Fruit fly (Drosophila melanogaster): ENCODE data around the gene Gr8a.

The Gr8a gene

dm6 chrX:9255964-9256520 lies 29.1 kb downstream of the Gr8a start, which contains the start of gene ric8a (continued):
- no peak for TF ChIP-seq p53 (GFP tag; optimal IDR thresholded peaks at IDR 0.05)
- TF ChIP-seq sima (GFP tag; optimal IDR thresholded peaks at IDR 0.05), result no peak
- no peak for TF ChIP-seq sr (GFP tag; IDR thresholded peaks at IDR 0.05)
- no peak for TF ChIP-seq bowl (GFP tag; IDR thresholded peaks at IDR 0.05)
- TF ChIP-seq klu (GFP tag; IDR thresholded peaks at IDR 0.05), result no peak
- TF ChIP-seq slp2 (GFP tag; optimal IDR thresholded peaks at IDR 0.05), result no peak
- no peak for TF ChIP-seq CG18764 (GFP tag; optimal IDR thresholded peaks at IDR 0.05)
- TF ChIP-seq abd-A (tag; optimal IDR thresholded peaks at IDR 0.05), result no peak
- TF ChIP-seq CG8388 (GFP tag; optimal IDR thresholded peaks at IDR 0.05), result no peak
- TF ChIP-seq mam (GFP tag; optimal IDR thresholded peaks at IDR 0.05), result no peak
- TF ChIP-seq CG12659 (GFP tag; optimal IDR thresholded peaks at IDR 0.05), result peak; percentile 30
- TF ChIP-seq CG17385 (GFP tag; optimal IDR thresholded peaks at IDR 0.05), result no peak
- no peak for TF ChIP-seq D19B (GFP tag; optimal IDR thresholded peaks at IDR 0.05)
- TF ChIP-seq CoRest (tag; optimal IDR thresholded peaks at IDR 0.05), result peak; percentile 36
- no peak for TF ChIP-seq CG12236 (GFP tag; optimal IDR thresholded peaks at IDR 0.05)
- TF ChIP-seq Dp (GFP tag; optimal IDR thresholded peaks at IDR 0.05), result peak; percentile 30
- TF ChIP-seq HmgD (GFP tag; optimal IDR thresholded peaks at IDR 0.05), result no peak
- TF ChIP-seq CG32767 (GFP tag; IDR thresholded peaks at IDR 0.05), result no peak
- TF ChIP-seq Sin3A (optimal IDR thresholded peaks at IDR 0.05), result peak; percentile 8
- TF ChIP-seq CG8944 (GFP tag; optimal IDR thresholded peaks at IDR 0.05), result no peak
- TF ChIP-seq TFAM (GFP tag; optimal IDR thresholded peaks at IDR 0.05), result no peak
- peak; percentile 35 for TF ChIP-seq CG8924 (tag; optimal IDR thresholded peaks at IDR 0.05)
- peak; percentile 75 for TF ChIP-seq vnd (GFP tag; IDR thresholded peaks at IDR 0.05; ENCODE audit: partially characterized antibody)
- TF ChIP-seq ranshi (GFP tag; IDR thresholded peaks at IDR 0.05), result no peak
- TF ChIP-seq CG11560 (tag; IDR thresholded peaks at IDR 0.05), result no peak
- TF ChIP-seq cwo (GFP tag; optimal IDR thresholded peaks at IDR 0.05), result no peak
- no peak for TF ChIP-seq CG4854 (GFP tag; optimal IDR thresholded peaks at IDR 0.05)
- no peak for TF ChIP-seq CG16863 (GFP tag; optimal IDR thresholded peaks at IDR 0.05)
- no peak for TF ChIP-seq CG10543 (GFP tag; optimal IDR thresholded peaks at IDR 0.05)
- no peak for TF ChIP-seq CG14667 (GFP tag; IDR thresholded peaks at IDR 0.05)
- TF ChIP-seq kah (GFP tag; optimal IDR thresholded peaks at IDR 0.05), result no peak
- no peak for TF ChIP-seq CG11695 (GFP tag; IDR thresholded peaks at IDR 0.05)
- TF ChIP-seq ERR (GFP tag; optimal IDR thresholded peaks at IDR 0.05), result no peak
- TF ChIP-seq jigr1 (GFP tag; IDR thresholded peaks at IDR 0.05), result no peak; the same call in 2 of the 3 replicates
- no peak for TF ChIP-seq Hmx (GFP tag; optimal IDR thresholded peaks at IDR 0.05)
- no peak for TF ChIP-seq croc (GFP tag; conservative IDR thresholded peaks at IDR 0.05)
- no peak for TF ChIP-seq salm (tag; optimal IDR thresholded peaks at IDR 0.05)
- peak; percentile 82 for TF ChIP-seq CG4617 (GFP tag; optimal IDR thresholded peaks at IDR 0.05; ENCODE audit: borderline replicate concordance)
- TF ChIP-seq CG4730 (GFP tag; IDR thresholded peaks at IDR 0.05), result no peak
- no peak for TF ChIP-seq CG17186 (GFP tag; optimal IDR thresholded peaks at IDR 0.05)
- TF ChIP-seq CG33557 (GFP tag; optimal IDR thresholded peaks at IDR 0.05), result no peak
- no peak for TF ChIP-seq jumu (GFP tag; optimal IDR thresholded peaks at IDR 0.05)
- no peak for TF ChIP-seq CG9727 (GFP tag; optimal IDR thresholded peaks at IDR 0.05)
- TF ChIP-seq gem (tag; optimal IDR thresholded peaks at IDR 0.05), result no peak
- no peak for TF ChIP-seq sens-2 (GFP tag; IDR thresholded peaks at IDR 0.05)
- no peak for TF ChIP-seq Fer3 (tag; optimal IDR thresholded peaks at IDR 0.05)
- TF ChIP-seq unc-4 (GFP tag; IDR thresholded peaks at IDR 0.05; ENCODE audit: partially characterized antibody), result peak; percentile 76
- TF ChIP-seq dm (GFP tag; optimal IDR thresholded peaks at IDR 0.05), result no peak
- no peak for TF ChIP-seq CG31224 (GFP tag; IDR thresholded peaks at IDR 0.05)
- TF ChIP-seq CG6854 (GFP tag; optimal IDR thresholded peaks at IDR 0.05), result no peak
- TF ChIP-seq CG11696 (GFP tag; IDR thresholded peaks at IDR 0.05), result no peak
- TF ChIP-seq CG15696 (tag; optimal IDR thresholded peaks at IDR 0.05), result no peak

Data from whole organism, embryonic.